Fruit fly (Drosophila melanogaster) whole organism, prepupa: ENCODE measurements around the gene CG6013.
A peak's percentile ranks its signal among the peaks of the same experiment; 100 is the strongest.

Source experiments
- CG10631 ChIP-seq: fragments of 200-800 bp; sonication (Bioruptor generic); optimal IDR thresholded peaks from 2 replicates; lab custom pipeline; 2016; ENCODE audit warnings: missing biosample characterization, missing genetic modification characterization
- CG11294 ChIP-seq: fragments of 200-800 bp; sonication (Bioruptor generic); IDR thresholded peaks from 2 replicates; pipeline ENCODE4 v1.3.6; 2022; ENCODE audit warnings: missing biosample characterization, missing genetic modification characterization
- CG15336 ChIP-seq: fragments of 200-800 bp; sonication (Bioruptor generic); IDR thresholded peaks from 2 replicates; pipeline ENCODE4 v1.3.6; 2022; ENCODE audit warnings: missing biosample characterization, missing genetic modification characterization
- CG31627 ChIP-seq: fragments of 200-800 bp; sonication (Bioruptor generic); optimal IDR thresholded peaks from 3 replicates; lab custom pipeline; 2016; ENCODE audit warnings: missing biosample characterization, missing genetic modification characterization
- CG32006 ChIP-seq: fragments of 200-800 bp; sonication (Bioruptor generic); optimal IDR thresholded peaks from 3 replicates; lab custom pipeline; 2017; ENCODE audit warnings: missing biosample characterization, mild to moderate bottlenecking, missing genetic modification characterization
- CG34406 ChIP-seq: fragments of 200-800 bp; sonication (Bioruptor generic); optimal IDR thresholded peaks from 3 replicates; lab custom pipeline; 2016; ENCODE audit warnings: missing biosample characterization, missing genetic modification characterization
- CG3919 ChIP-seq: fragments of 200-800 bp; sonication (Bioruptor generic); optimal IDR thresholded peaks from 3 replicates; lab custom pipeline; 2016; ENCODE audit warnings: missing biosample characterization, missing genetic modification characterization
- CG4318 ChIP-seq: fragments of 200-800 bp; sonication (Bioruptor generic); optimal IDR thresholded peaks from 3 replicates; lab custom pipeline; 2017; ENCODE audit warnings: missing biosample characterization, mild to moderate bottlenecking, missing genetic modification characterization
- CG6163 ChIP-seq: fragments of 200-800 bp; sonication (Bioruptor generic); IDR thresholded peaks from 3 replicates; pipeline ENCODE4 v1.3.6; 2022; ENCODE audit warnings: missing biosample characterization, missing genetic modification characterization
- CG6276 ChIP-seq: fragments of 200-800 bp; sonication (Bioruptor generic); optimal IDR thresholded peaks from 2 replicates; lab custom pipeline; 2017; ENCODE audit warnings: missing biosample characterization, mild to moderate bottlenecking, missing genetic modification characterization
- CG6792 ChIP-seq: fragments of 200-800 bp; sonication (Bioruptor generic); optimal IDR thresholded peaks from 3 replicates; lab custom pipeline; 2016; ENCODE audit warnings: missing biosample characterization, missing genetic modification characterization
- CG6808 ChIP-seq: fragments of 200-800 bp; sonication (Bioruptor generic); optimal IDR thresholded peaks from 3 replicates; lab custom pipeline; 2017; ENCODE audit warnings: missing biosample characterization, missing genetic modification characterization, mild to moderate bottlenecking, moderate library complexity, missing genetic modification reagents
- CG6854 ChIP-seq: fragments of 200-800 bp; sonication (Bioruptor generic); optimal IDR thresholded peaks from 2 replicates; lab custom pipeline; 2017; ENCODE audit warnings: missing biosample characterization, mild to moderate bottlenecking, missing genetic modification characterization
- CG7368 ChIP-seq: fragments of 200-800 bp; sonication (Bioruptor generic); optimal IDR thresholded peaks from 3 replicates; lab custom pipeline; 2016; ENCODE audit warnings: missing biosample characterization, missing genetic modification characterization
- CG8119 ChIP-seq: fragments of 200-800 bp; sonication (Bioruptor generic); IDR thresholded peaks from 3 replicates; pipeline ENCODE4 v1.3.6; 2022; ENCODE audit warnings: missing biosample characterization, missing genetic modification characterization
- CG8319 ChIP-seq: fragments of 200-800 bp; sonication (Bioruptor generic); optimal IDR thresholded peaks from 3 replicates; lab custom pipeline; 2016; ENCODE audit warnings: missing biosample characterization, missing genetic modification characterization
- CG8632 ChIP-seq: fragments of 200-800 bp; sonication (Bioruptor generic); optimal IDR thresholded peaks from 3 replicates; lab custom pipeline; 2016; ENCODE audit warnings: missing biosample characterization, missing genetic modification characterization
- Eip75B ChIP-seq: fragments of 200-800 bp; sonication (Bioruptor generic); optimal IDR thresholded peaks from 3 replicates; lab custom pipeline; 2016; ENCODE audit warnings: missing biosample characterization, missing genetic modification characterization
- Eip78C ChIP-seq: fragments of 200-800 bp; sonication (Bioruptor generic); peaks from one replicate; lab custom pipeline; 2016; ENCODE audit warnings: missing biosample characterization, missing genetic modification characterization
- Eip93F ChIP-seq: fragments of 200-800 bp; sonication (Bioruptor generic); optimal IDR thresholded peaks from 2 replicates; lab custom pipeline; 2016; ENCODE audit warnings: missing biosample characterization, mild to moderate bottlenecking, missing genetic modification characterization
- Ets96B ChIP-seq: fragments of 200-800 bp; optimal IDR thresholded peaks from 2 replicates; lab custom pipeline; 2019; ENCODE audit warnings: missing biosample characterization, mild to moderate bottlenecking, missing genetic modification characterization, moderate library complexity
- Gug ChIP-seq: fragments of 200-800 bp; sonication (Bioruptor generic); IDR thresholded peaks from 2 replicates; pipeline ENCODE4 v1.3.6; 2022; ENCODE audit warnings: missing biosample characterization, missing genetic modification characterization
- Hr39 ChIP-seq: fragments of 200-800 bp; sonication (Bioruptor generic); optimal IDR thresholded peaks from 2 replicates; lab custom pipeline; 2016; ENCODE audit warnings: missing biosample characterization, missing genetic modification characterization
- Hr4 ChIP-seq: fragments of 200-800 bp; sonication (Bioruptor generic); optimal IDR thresholded peaks from 3 replicates; lab custom pipeline; 2016; ENCODE audit warnings: missing biosample characterization, missing genetic modification characterization
- Lpt ChIP-seq: fragments of 200-800 bp; sonication (Bioruptor generic); optimal IDR thresholded peaks from 3 replicates; lab custom pipeline; 2016; ENCODE audit warnings: missing biosample characterization, missing genetic modification characterization
- Met ChIP-seq: fragments of 200-800 bp; sonication (Bioruptor generic); optimal IDR thresholded peaks from 3 replicates; lab custom pipeline; 2016; ENCODE audit warnings: missing biosample characterization, missing genetic modification characterization
- OdsH ChIP-seq: fragments of 200-800 bp; sonication (Bioruptor generic); optimal IDR thresholded peaks from 3 replicates; lab custom pipeline; 2016; ENCODE audit warnings: missing biosample characterization, missing genetic modification characterization
- Smox ChIP-seq: fragments of 200-800 bp; sonication (Bioruptor generic); optimal IDR thresholded peaks from 3 replicates; lab custom pipeline; 2016; ENCODE audit warnings: missing biosample characterization, missing genetic modification characterization
- Sox102F ChIP-seq: fragments of 200-800 bp; sonication (Bioruptor generic); optimal IDR thresholded peaks from 2 replicates; lab custom pipeline; 2016; ENCODE audit warnings: missing biosample characterization, mild to moderate bottlenecking, missing genetic modification characterization
- achi ChIP-seq: fragments of 200-800 bp; sonication (Bioruptor generic); optimal IDR thresholded peaks from 3 replicates; lab custom pipeline; 2016; ENCODE audit warnings: missing biosample characterization, missing genetic modification characterization
- cyc ChIP-seq: fragments of 200-800 bp; sonication (Bioruptor generic); optimal IDR thresholded peaks from 3 replicates; lab custom pipeline; 2016; ENCODE audit warnings: missing biosample characterization, missing genetic modification characterization
- dsx ChIP-seq: fragments of 200-800 bp; optimal IDR thresholded peaks from 3 replicates; lab custom pipeline; 2019; ENCODE audit warnings: missing biosample characterization, mild to moderate bottlenecking, missing genetic modification characterization, moderate library complexity; ENCODE audit not compliant: poor library complexity, severe bottlenecking
- eg ChIP-seq: fragments of 200-800 bp; sonication (Bioruptor generic); IDR thresholded peaks from 3 replicates; pipeline ENCODE4 v1.3.6; 2022; ENCODE audit warnings: missing biosample characterization, missing genetic modification characterization
- esn ChIP-seq: fragments of 200-800 bp; sonication (Bioruptor generic); optimal IDR thresholded peaks from 2 replicates; lab custom pipeline; 2016; ENCODE audit warnings: missing biosample characterization, mild to moderate bottlenecking, missing genetic modification characterization, moderate library complexity
- fd59A ChIP-seq: fragments of 200-800 bp; sonication (Bioruptor generic); optimal IDR thresholded peaks from 2 replicates; lab custom pipeline; 2017; ENCODE audit warnings: missing biosample characterization, mild to moderate bottlenecking, missing genetic modification characterization, missing genetic modification reagents
- fd85E ChIP-seq: fragments of 200-800 bp; sonication (Bioruptor generic); optimal IDR thresholded peaks from 3 replicates; lab custom pipeline; 2016; ENCODE audit warnings: missing biosample characterization, missing genetic modification characterization
- fkh ChIP-seq: fragments of 200-800 bp; sonication (Bioruptor generic); optimal IDR thresholded peaks from 3 replicates; lab custom pipeline; 2017; ENCODE audit warnings: missing biosample characterization, mild to moderate bottlenecking, missing genetic modification characterization, moderate library complexity
- net ChIP-seq: fragments of 200-800 bp; sonication (Bioruptor generic); optimal IDR thresholded peaks from 3 replicates; lab custom pipeline; 2016; ENCODE audit warnings: missing biosample characterization, missing genetic modification characterization
- pdm3 ChIP-seq: fragments of 200-800 bp; sonication (Bioruptor generic); optimal IDR thresholded peaks from 3 replicates; lab custom pipeline; 2016; ENCODE audit warnings: missing biosample characterization, missing genetic modification characterization
- ss ChIP-seq, 2 experiments: fragments of 200-800 bp; sonication (Bioruptor generic); optimal IDR thresholded peaks; 2 replicates in 1 of 2; 3 replicates in 1 of 2; lab custom pipeline; 2017 to 2018; ENCODE audit warnings: mild to moderate bottlenecking in 2 of 2, missing biosample characterization in 2 of 2, missing genetic modification characterization in 2 of 2, moderate library complexity in 1 of 2
- topi ChIP-seq: fragments of 200-800 bp; sonication (Bioruptor generic); optimal IDR thresholded peaks from 3 replicates; lab custom pipeline; 2016; ENCODE audit warnings: missing biosample characterization, missing genetic modification characterization

CG6013 gene

dm6 chr3R:19001701-19002100 lies 29.6 kb upstream of the CG6013 start:
- TF ChIP-seq Eip93F (GFP tag; lab: Kevin White, UChicago), result no peak
- TF ChIP-seq CG7368 (GFP tag; lab: Kevin White, UChicago), result no peak
- no peak for TF ChIP-seq Met (GFP tag; lab: Kevin White, UChicago)
- TF ChIP-seq Eip75B, result no peak
- no peak for TF ChIP-seq cyc
- no peak for TF ChIP-seq CG11294 (GFP tag; lab: Robert Waterston, UW)
- no peak for TF ChIP-seq Ets96B (tag; lab: Kevin White, UChicago)
- no peak for TF ChIP-seq CG10631 (GFP tag; lab: Kevin White, UChicago)
- TF ChIP-seq CG6808 (GFP tag; lab: Kevin White, UChicago), result no peak
- no peak for TF ChIP-seq fd59A (GFP tag; lab: Kevin White, UChicago)
- no peak for TF ChIP-seq CG6276 (GFP tag; lab: Kevin White, UChicago)
- no peak for TF ChIP-seq Hr39 (GFP tag; lab: Kevin White, UChicago)
- no peak for TF ChIP-seq Lpt
- TF ChIP-seq CG8119 (GFP tag; lab: Robert Waterston, UW), result no peak

dm6 chr3R:19010923-19011322 lies 20.4 kb upstream of the CG6013 start:
- TF ChIP-seq CG8319 (GFP tag; lab: Kevin White, UChicago) (no peak), fkh (peak; percentile 73)

- no peak for TF ChIP-seq fd85E (GFP tag; lab: Kevin White, UChicago)
- no peak for TF ChIP-seq CG6792 (GFP tag; lab: Kevin White, UChicago)
- no peak for TF ChIP-seq CG6854 (GFP tag; lab: Kevin White, UChicago)
- TF ChIP-seq Sox102F (GFP tag; lab: Kevin White, UChicago), result no peak
- no peak for TF ChIP-seq CG6163 (GFP tag; lab: Robert Waterston, UW)
- no peak for TF ChIP-seq Eip75B
These were observed 19.4 kb upstream of the CG6013 start for dm6 chr3R:19011885-19012284.

dm6 chr3R:19014027-19014426 lies 17.3 kb upstream of the CG6013 start:
- TF ChIP-seq fkh (no peak), eg (0 out of 3 replicates have a peak, but pooled peaks have one; percentile 11)

- TF ChIP-seq Eip78C (GFP tag; lab: Kevin White, UChicago) (peak; percentile 78), topi (GFP tag; lab: Kevin White, UChicago) (peak; percentile 7), eg (peak; percentile 70; the same call in 2 of the 3 replicates), CG11294 (GFP tag; lab: Robert Waterston, UW) (0 out of 2 replicates have a peak, but pooled peaks have one; percentile 18), net (GFP tag; lab: Kevin White, UChicago) (peak; percentile 28), CG15336 (peak; percentile 68; the same call in 1 of the 2 replicates), Ets96B (tag; lab: Kevin White, UChicago) (peak; percentile 11), CG4318 (GFP tag; lab: Kevin White, UChicago) (no peak), CG32006 (GFP tag; lab: Kevin White, UChicago) (peak; percentile 49), Met (GFP tag; lab: Kevin White, UChicago) (peak; percentile 7), CG31627 (GFP tag; lab: Kevin White, UChicago) (no peak), OdsH (GFP tag; lab: Kevin White, UChicago) (peak; percentile 40), achi (peak; percentile 33), ss (GFP tag; optimal IDR thresholded peaks at IDR 0.05; lab: Kevin White, UChicago) (no peak), CG6808 (GFP tag; lab: Kevin White, UChicago) (no peak), pdm3 (GFP tag; lab: Kevin White, UChicago) (peak; percentile 7), CG8632 (peak; percentile 1), Hr4 (peak; percentile 23), CG6792 (GFP tag; lab: Kevin White, UChicago) (no peak), CG6163 (GFP tag; lab: Robert Waterston, UW) (peak; percentile 64), Smox (GFP tag; lab: Kevin White, UChicago) (no peak), CG34406 (GFP tag; lab: Kevin White, UChicago) (no peak), esn (peak; percentile 38), CG8119 (GFP tag; lab: Robert Waterston, UW) (peak; percentile 35; the same call in 1 of the 3 replicates), dsx (GFP tag; lab: Kevin White, UChicago) (no peak), CG3919 (GFP tag; lab: Kevin White, UChicago) (peak; percentile 31), Gug (peak; percentile 67; the same call in 1 of the 2 replicates)
These were observed 16.4 kb upstream of the CG6013 start for dm6 chr3R:19014742-19015422.
